Fruit fly (Drosophila melanogaster) whole organism, prepupa: ENCODE measurements around the gene CG8300.

ENCODE experiments used
- CG6808 ChIP-seq: fragments of 200-800 bp; sonication (Bioruptor generic); optimal IDR thresholded peaks from 3 replicates; lab custom pipeline; 2017; ENCODE audit warnings: missing biosample characterization, missing genetic modification characterization, mild to moderate bottlenecking, moderate library complexity, missing genetic modification reagents
- CG7368 ChIP-seq: fragments of 200-800 bp; sonication (Bioruptor generic); optimal IDR thresholded peaks from 3 replicates; lab custom pipeline; 2016; ENCODE audit warnings: missing biosample characterization, missing genetic modification characterization
- Ets96B ChIP-seq: fragments of 200-800 bp; optimal IDR thresholded peaks from 2 replicates; lab custom pipeline; 2019; ENCODE audit warnings: missing biosample characterization, mild to moderate bottlenecking, missing genetic modification characterization, moderate library complexity
- esn ChIP-seq: fragments of 200-800 bp; sonication (Bioruptor generic); optimal IDR thresholded peaks from 2 replicates; lab custom pipeline; 2016; ENCODE audit warnings: missing biosample characterization, mild to moderate bottlenecking, missing genetic modification characterization, moderate library complexity
- topi ChIP-seq: fragments of 200-800 bp; sonication (Bioruptor generic); optimal IDR thresholded peaks from 3 replicates; lab custom pipeline; 2016; ENCODE audit warnings: missing biosample characterization, missing genetic modification characterization

- TF ChIP-seq esn (GFP tag; lab: Kevin White, UChicago): no peak
- TF ChIP-seq Ets96B (tag; lab: Kevin White, UChicago): no peak
- no peak for TF ChIP-seq CG6808 (GFP tag; lab: Kevin White, UChicago)
- TF ChIP-seq topi (GFP tag; lab: Kevin White, UChicago): no peak
- no peak for TF ChIP-seq CG7368 (GFP tag; lab: Kevin White, UChicago)
These were observed 41.1 kb upstream of the CG8300 start for dm6 chrX:7063563-7063962.
